Worm (Caenorhabditis elegans): ENCODE measurements around the gene pud-4.

DNA sequence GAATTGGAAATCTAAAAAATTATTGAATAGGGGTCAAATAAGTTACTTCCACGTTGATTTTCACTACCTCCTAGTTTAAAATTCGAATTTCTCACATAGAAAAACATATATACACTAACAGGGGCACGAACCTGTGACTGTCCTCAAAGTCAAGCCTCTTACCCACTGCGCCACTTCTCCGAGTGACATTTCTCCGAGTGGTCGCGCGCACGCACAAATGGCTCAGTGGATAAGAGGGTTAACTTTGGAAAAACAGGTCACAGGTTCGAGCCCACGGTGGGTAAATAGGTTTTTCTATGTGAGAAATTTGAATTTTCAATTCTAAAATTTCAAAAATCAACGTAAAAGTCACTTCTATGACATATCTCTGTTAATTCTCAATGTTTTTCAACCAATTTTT lies 49.2 kb upstream of the pud-4 start:
- TF ChIP-seq ztf-29 (GFP tag; IDR thresholded peaks at IDR 0.05) (no peak), cog-1 (tag; optimal IDR thresholded peaks at IDR 0.05) (no peak), tab-1 (GFP tag; IDR thresholded peaks at IDR 0.05) (no peak), flt-1 (GFP tag; IDR thresholded peaks at IDR 0.05) (no peak), ztf-23 (GFP tag; IDR thresholded peaks at IDR 0.05) (no peak), T22C8.4 (GFP tag; IDR thresholded peaks at IDR 0.05) (no peak), klf-2 (GFP tag; conservative IDR thresholded peaks at IDR 0.05) (no peak), ref-1 (GFP tag; conservative IDR thresholded peaks at IDR 0.05) (no peak), med-1 (GFP tag; optimal IDR thresholded peaks at IDR 0.05; ENCODE audit: insufficient read depth) (no peak)

Data from whole organism, midembryonic.